Worm (Caenorhabditis elegans): Measurements from ENCODE around the gene mett-10.

DNA sequence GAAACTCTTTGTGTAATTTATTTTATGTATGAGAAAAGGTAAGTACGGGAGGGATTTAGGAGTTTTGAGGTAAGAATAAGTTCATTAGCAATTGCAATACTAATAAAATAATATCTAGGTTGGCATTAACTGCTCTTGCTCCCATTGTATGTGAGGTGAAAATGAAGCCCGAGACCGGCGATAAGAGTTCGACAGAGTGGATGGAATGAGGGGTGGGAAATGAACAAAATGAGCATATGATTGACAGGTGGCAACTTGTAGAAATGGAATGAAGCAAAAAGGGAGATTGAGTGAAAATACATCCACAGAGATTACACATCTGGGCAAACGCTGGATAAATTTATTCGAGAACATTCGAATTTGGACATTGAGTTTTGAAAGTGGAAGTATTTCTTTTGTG lies 36.1 kb upstream of the mett-10 start:
- TF ChIP-seq lsy-12 (tag; optimal IDR thresholded peaks at IDR 0.05) (no peak), ama-1 (optimal IDR thresholded peaks at IDR 0.05) (no peak), fkh-10 (GFP tag; optimal IDR thresholded peaks at IDR 0.05) (no peak), egl-27 (tag; optimal IDR thresholded peaks at IDR 0.05) (no peak), snpc-4 (tag; optimal IDR thresholded peaks at IDR 0.05) (no peak), ceh-9 (tag; optimal IDR thresholded peaks at IDR 0.05) (no peak), ztf-11 (tag; optimal IDR thresholded peaks at IDR 0.05) (no peak), nhr-11 (tag; optimal IDR thresholded peaks at IDR 0.05) (no peak), lin-15B (tag; optimal IDR thresholded peaks at IDR 0.05) (no peak), nhr-43 (tag; optimal IDR thresholded peaks at IDR 0.05; ENCODE audit: poor library complexity, severe bottlenecking) (no peak), tbx-2 (tag; optimal IDR thresholded peaks at IDR 0.05) (no peak), nhr-237 (tag; optimal IDR thresholded peaks at IDR 0.05) (no peak), unc-39 (tag; optimal IDR thresholded peaks at IDR 0.05) (no peak), mml-1 (tag; optimal IDR thresholded peaks at IDR 0.05) (no peak)

Measured in whole organism, L3 larva.